Worm (Caenorhabditis elegans): ENCODE data around the gene nrde-1.

Gene nrde-1

DNA sequence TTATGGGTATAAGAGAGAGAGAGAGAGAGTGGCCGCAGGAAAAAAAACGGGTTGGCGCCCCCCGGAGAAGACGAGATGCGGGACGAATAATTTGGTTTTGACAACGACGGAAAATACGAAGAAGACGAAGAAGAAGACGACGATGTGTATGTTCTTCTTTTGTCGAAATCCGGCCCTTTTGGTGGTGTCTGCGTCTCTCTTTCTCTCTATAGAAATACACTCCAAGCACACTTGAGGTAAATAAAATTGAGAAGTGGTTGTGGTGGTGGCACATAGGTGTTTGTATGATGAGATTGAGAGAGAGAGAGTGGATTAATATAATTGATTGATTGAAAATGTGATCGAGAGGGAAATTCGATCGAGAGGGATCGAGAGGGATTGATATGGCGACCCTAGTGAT is 40.4 kb upstream of the nrde-1 start:
- TF ChIP-seq nhr-76 (tag; optimal IDR thresholded peaks at IDR 0.05) = no peak
- TF ChIP-seq nhr-237 (tag; optimal IDR thresholded peaks at IDR 0.05) = no peak
- no peak for TF ChIP-seq nhr-28 (tag; optimal IDR thresholded peaks at IDR 0.05)
- peak; percentile 25 for TF ChIP-seq egl-5 (tag; optimal IDR thresholded peaks at IDR 0.05)
- TF ChIP-seq ceh-9 (tag; optimal IDR thresholded peaks at IDR 0.05) = no peak
- no peak for TF ChIP-seq ceh-82 (tag; optimal IDR thresholded peaks at IDR 0.05)
- peak; percentile 34 for TF ChIP-seq nhr-25 (tag; optimal IDR thresholded peaks at IDR 0.05)
- no peak for TF ChIP-seq aly-2 (tag; optimal IDR thresholded peaks at IDR 0.05)
- no peak for TF ChIP-seq ztf-11 (tag; optimal IDR thresholded peaks at IDR 0.05)
- no peak for TF ChIP-seq jun-1 (tag; optimal IDR thresholded peaks at IDR 0.05)
- TF ChIP-seq pha-4 (tag; optimal IDR thresholded peaks at IDR 0.05) = peak; percentile 58
- TF ChIP-seq daf-12 (tag; optimal IDR thresholded peaks at IDR 0.05) = no peak
- TF ChIP-seq hmg-11 (tag; optimal IDR thresholded peaks at IDR 0.05) = peak; percentile 35
- TF ChIP-seq lin-39 (tag; optimal IDR thresholded peaks at IDR 0.05) = no peak
- peak; percentile 9 for TF ChIP-seq fkh-10 (GFP tag; optimal IDR thresholded peaks at IDR 0.05)
- TF ChIP-seq pqm-1 (tag; optimal IDR thresholded peaks at IDR 0.05) = no peak
- peak; percentile 61 for TF ChIP-seq nfya-1 (tag; optimal IDR thresholded peaks at IDR 0.05; ENCODE audit: insufficient read depth)
- no peak for TF ChIP-seq elt-3 (tag; optimal IDR thresholded peaks at IDR 0.05)

DNA sequence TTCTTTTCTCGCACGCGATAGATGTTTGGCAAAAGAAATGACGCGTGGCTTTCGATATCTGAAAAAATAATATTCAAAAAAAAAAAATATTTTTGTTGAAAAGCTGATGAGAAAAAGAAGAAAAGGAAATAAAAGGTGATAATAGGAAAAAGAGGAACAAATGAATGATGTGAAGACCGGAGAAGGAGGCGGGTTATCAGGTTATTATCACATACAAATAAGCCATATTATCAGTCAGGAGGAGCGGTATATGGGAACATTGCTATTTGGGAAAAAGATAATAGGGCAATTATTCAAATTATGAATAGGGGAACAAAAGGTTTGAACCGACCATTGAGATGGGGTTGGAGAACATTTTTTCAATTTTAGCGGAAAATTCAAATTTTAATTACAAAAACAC is 39.1 kb upstream of the nrde-1 start:
- TF ChIP-seq eor-1 (tag; optimal IDR thresholded peaks at IDR 0.05) = no peak
- TF ChIP-seq tbx-2 (tag; optimal IDR thresholded peaks at IDR 0.05) = no peak
- TF ChIP-seq mdl-1 (tag; optimal IDR thresholded peaks at IDR 0.05) = no peak
- TF ChIP-seq elt-1 (tag; optimal IDR thresholded peaks at IDR 0.05) = no peak
- TF ChIP-seq nhr-43 (tag; optimal IDR thresholded peaks at IDR 0.05; ENCODE audit: poor library complexity, severe bottlenecking) = no peak
- TF ChIP-seq sea-2 (GFP tag; optimal IDR thresholded peaks at IDR 0.05) = no peak
- TF ChIP-seq nhr-25 (tag; optimal IDR thresholded peaks at IDR 0.05) = no peak
- no peak for TF ChIP-seq snpc-4 (tag; optimal IDR thresholded peaks at IDR 0.05)
- no peak for TF ChIP-seq nhr-12 (tag; optimal IDR thresholded peaks at IDR 0.05)
- no peak for TF ChIP-seq skn-1 (tag; optimal IDR thresholded peaks at IDR 0.05)
- no peak for TF ChIP-seq lsy-12 (tag; optimal IDR thresholded peaks at IDR 0.05)

DNA sequence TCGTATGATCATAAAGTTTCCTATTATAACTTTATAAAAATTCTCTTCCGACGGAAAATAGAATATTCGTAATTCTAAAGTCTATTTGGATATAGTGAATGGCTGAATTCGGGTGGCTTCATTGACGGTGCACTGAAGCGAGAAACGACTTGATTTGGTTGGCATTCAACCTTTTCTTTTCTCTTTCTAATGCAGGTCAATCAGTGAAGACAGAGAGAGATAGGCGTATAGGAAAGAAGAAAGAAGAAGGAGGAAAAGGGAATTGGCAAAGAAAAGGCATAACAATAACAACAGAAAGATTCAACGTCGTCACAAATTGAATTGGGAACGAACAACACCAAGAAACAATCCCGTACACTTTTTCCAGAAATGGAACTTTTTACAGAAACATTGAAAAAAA is 37.8 kb upstream of the nrde-1 start:
- TF ChIP-seq nhr-11 (tag; optimal IDR thresholded peaks at IDR 0.05) (no peak), ZK546.5 (tag; optimal IDR thresholded peaks at IDR 0.05) (no peak), ceh-16 (tag; optimal IDR thresholded peaks at IDR 0.05) (no peak), tbx-2 (tag; optimal IDR thresholded peaks at IDR 0.05) (no peak), fkh-2 (tag; optimal IDR thresholded peaks at IDR 0.05) (no peak), elt-1 (tag; optimal IDR thresholded peaks at IDR 0.05) (no peak), elt-2 (tag; optimal IDR thresholded peaks at IDR 0.05) (no peak), nhr-77 (tag; optimal IDR thresholded peaks at IDR 0.05) (no peak), ceh-28 (tag; optimal IDR thresholded peaks at IDR 0.05) (no peak)

- no peak for TF ChIP-seq daf-12 (tag; optimal IDR thresholded peaks at IDR 0.05)
- TF ChIP-seq pha-4 (tag; optimal IDR thresholded peaks at IDR 0.05) = peak; percentile 63
- no peak for TF ChIP-seq nhr-28 (tag; optimal IDR thresholded peaks at IDR 0.05)
- no peak for TF ChIP-seq ZK546.5 (tag; optimal IDR thresholded peaks at IDR 0.05)
- peak; percentile 15 for TF ChIP-seq jun-1 (tag; optimal IDR thresholded peaks at IDR 0.05)
- no peak for TF ChIP-seq ceh-82 (tag; optimal IDR thresholded peaks at IDR 0.05)
- TF ChIP-seq nhr-11 (tag; optimal IDR thresholded peaks at IDR 0.05) = no peak
- peak; percentile 89 for TF ChIP-seq lin-39 (tag; optimal IDR thresholded peaks at IDR 0.05)
- no peak for TF ChIP-seq fos-1 (tag; optimal IDR thresholded peaks at IDR 0.05)
- peak; percentile 78 for TF ChIP-seq hmg-11 (tag; optimal IDR thresholded peaks at IDR 0.05)
- peak; percentile 90 for TF ChIP-seq ceh-28 (tag; optimal IDR thresholded peaks at IDR 0.05)
- TF ChIP-seq egl-5 (tag; optimal IDR thresholded peaks at IDR 0.05) = peak; percentile 80
- peak; percentile 82 for TF ChIP-seq fkh-10 (GFP tag; optimal IDR thresholded peaks at IDR 0.05)
- peak; percentile 5 for TF ChIP-seq fkh-2 (tag; optimal IDR thresholded peaks at IDR 0.05)
- no peak for TF ChIP-seq pqm-1 (tag; optimal IDR thresholded peaks at IDR 0.05)
- no peak for TF ChIP-seq unc-62 (GFP tag; optimal IDR thresholded peaks at IDR 0.05)
- TF ChIP-seq ama-1 (optimal IDR thresholded peaks at IDR 0.05) = peak; percentile 26
- TF ChIP-seq ztf-4 (tag; optimal IDR thresholded peaks at IDR 0.05) = no peak
- TF ChIP-seq zag-1 (tag; optimal IDR thresholded peaks at IDR 0.05) = no peak
- TF ChIP-seq skn-1 (tag; optimal IDR thresholded peaks at IDR 0.05) = no peak
- TF ChIP-seq nhr-67 (tag; optimal IDR thresholded peaks at IDR 0.05) = no peak
- no peak for TF ChIP-seq nhr-76 (tag; optimal IDR thresholded peaks at IDR 0.05)
- TF ChIP-seq elt-2 (tag; optimal IDR thresholded peaks at IDR 0.05) = no peak
- TF ChIP-seq lin-15B (tag; optimal IDR thresholded peaks at IDR 0.05) = peak; percentile 43
- TF ChIP-seq tbx-2 (tag; optimal IDR thresholded peaks at IDR 0.05) = peak; percentile 11
- no peak for TF ChIP-seq nhr-23 (tag; optimal IDR thresholded peaks at IDR 0.05)
- TF ChIP-seq lsy-12 (tag; optimal IDR thresholded peaks at IDR 0.05) = peak; percentile 15
- TF ChIP-seq nfya-1 (tag; optimal IDR thresholded peaks at IDR 0.05; ENCODE audit: insufficient read depth) = peak; percentile 83
- peak; percentile 17 for TF ChIP-seq snpc-4 (tag; optimal IDR thresholded peaks at IDR 0.05)
- TF ChIP-seq ceh-9 (tag; optimal IDR thresholded peaks at IDR 0.05) = no peak
- no peak for TF ChIP-seq mml-1 (tag; optimal IDR thresholded peaks at IDR 0.05)
- TF ChIP-seq eor-1 (tag; optimal IDR thresholded peaks at IDR 0.05) = no peak
- TF ChIP-seq egl-27 (tag; optimal IDR thresholded peaks at IDR 0.05) = no peak
- TF ChIP-seq nhr-25 (tag; optimal IDR thresholded peaks at IDR 0.05) = no peak
- no peak for TF ChIP-seq nhr-77 (tag; optimal IDR thresholded peaks at IDR 0.05)
- no peak for TF ChIP-seq R02D3.7 (tag; optimal IDR thresholded peaks at IDR 0.05)
These were observed 35.9 kb upstream of the nrde-1 start for ce11 chrIII:3677378-3677777.

Data from whole organism, L3 larva.